Fruit fly (Drosophila melanogaster): ENCODE data around the gene CG12986.
A peak's percentile ranks its signal among the peaks of the same experiment; 100 is the strongest.

The CG12986 gene

dm6 chrX:17819635-17820139, at the start of gene CG12986:
CG12986 (minus strand) TSS chrX:17819685.
- no peak for TF ChIP-seq btn (GFP tag; optimal IDR thresholded peaks at IDR 0.05)
- TF ChIP-seq E2f1 (GFP tag; IDR thresholded peaks at IDR 0.05), result no peak
- TF ChIP-seq jumu (GFP tag; optimal IDR thresholded peaks at IDR 0.05), result no peak
- no peak for TF ChIP-seq repo (GFP tag; optimal IDR thresholded peaks at IDR 0.05)
- no peak for TF ChIP-seq slou (GFP tag; optimal IDR thresholded peaks at IDR 0.05)
- peak in 1 of 2 experiments; percentile 69 for TF ChIP-seq tll (GFP tag; optimal IDR thresholded peaks at IDR 0.05)
- TF ChIP-seq sug (tag; optimal IDR thresholded peaks at IDR 0.05), result no peak
- no peak for TF ChIP-seq ttk (GFP tag; IDR thresholded peaks at IDR 0.05)
- TF ChIP-seq Mes4 (GFP tag; optimal IDR thresholded peaks at IDR 0.05), result no peak
- TF ChIP-seq zen (tag; optimal IDR thresholded peaks at IDR 0.05), result peak; percentile 77
- TF ChIP-seq cad (GFP tag; optimal IDR thresholded peaks at IDR 0.05), result peak; percentile 59
- peak; percentile 45 for TF ChIP-seq twi (tag; optimal IDR thresholded peaks at IDR 0.05)
- TF ChIP-seq CG10267 (tag; optimal IDR thresholded peaks at IDR 0.05), result no peak
- TF ChIP-seq CG15479 (GFP tag; optimal IDR thresholded peaks at IDR 0.05), result peak; percentile 53
- TF ChIP-seq Doc2 (GFP tag; IDR thresholded peaks at IDR 0.05), result no peak
- TF ChIP-seq gsb (GFP tag; IDR thresholded peaks at IDR 0.05), result no peak
- TF ChIP-seq lilli (GFP tag; optimal IDR thresholded peaks at IDR 0.05), result no peak

- no peak for TF ChIP-seq dan (GFP tag; IDR thresholded peaks at IDR 0.05)
- TF ChIP-seq Sry-β (GFP tag; optimal IDR thresholded peaks at IDR 0.05), result no peak
- TF ChIP-seq nerfin-1 (tag; optimal IDR thresholded peaks at IDR 0.05), result no peak
- TF ChIP-seq CG9437 (GFP tag; optimal IDR thresholded peaks at IDR 0.05), result no peak
- TF ChIP-seq Pdp1 (GFP tag; optimal IDR thresholded peaks at IDR 0.05), result no peak
- TF ChIP-seq bab2 (GFP tag; optimal IDR thresholded peaks at IDR 0.05), result no peak
- no peak for TF ChIP-seq tna (GFP tag; IDR thresholded peaks at IDR 0.05; ENCODE audit: partially characterized antibody)
- no peak for TF ChIP-seq BEAF-32 (GFP tag; optimal IDR thresholded peaks at IDR 0.05)
- TF ChIP-seq CG10543 (GFP tag; optimal IDR thresholded peaks at IDR 0.05), result no peak
- no peak for TF ChIP-seq CG9817 (tag; optimal IDR thresholded peaks at IDR 0.05)
- TF ChIP-seq tap (tag; optimal IDR thresholded peaks at IDR 0.05), result no peak
- TF ChIP-seq fd102C (GFP tag; optimal IDR thresholded peaks at IDR 0.05), result peak; percentile 71
- TF ChIP-seq Mad (GFP tag; optimal IDR thresholded peaks at IDR 0.05), result no peak
- TF ChIP-seq bbx (GFP tag; IDR thresholded peaks at IDR 0.05; ENCODE audit: partially characterized antibody), result 0 out of 2 replicates have a peak, but pooled peaks have one; percentile 21
- no peak for TF ChIP-seq gcm2 (GFP tag; optimal IDR thresholded peaks at IDR 0.05)
- TF ChIP-seq CG1024 (GFP tag; IDR thresholded peaks at IDR 0.05), result no peak
- TF ChIP-seq unpg (GFP tag; optimal IDR thresholded peaks at IDR 0.05), result no peak
- no peak for TF ChIP-seq Hey (tag; optimal IDR thresholded peaks at IDR 0.05)
- no peak for TF ChIP-seq HmgZ (tag; optimal IDR thresholded peaks at IDR 0.05)
- TF ChIP-seq Abd-B (GFP tag; optimal IDR thresholded peaks at IDR 0.05), result no peak
- peak; percentile 62 for TF ChIP-seq Ets97D (GFP tag; optimal IDR thresholded peaks at IDR 0.05)
- no peak for TF ChIP-seq CG3995 (GFP tag; optimal IDR thresholded peaks at IDR 0.05)
- peak; percentile 18 for TF ChIP-seq CG10267 (tag; optimal IDR thresholded peaks at IDR 0.05)
- TF ChIP-seq CG3726 (GFP tag; IDR thresholded peaks at IDR 0.05), result no peak
- TF ChIP-seq salm (tag; optimal IDR thresholded peaks at IDR 0.05), result no peak
- TF ChIP-seq CG6272 (GFP tag; IDR thresholded peaks at IDR 0.05), result no peak
- no peak for TF ChIP-seq CG12104 (GFP tag; optimal IDR thresholded peaks at IDR 0.05)
- TF ChIP-seq CG32772 (GFP tag; IDR thresholded peaks at IDR 0.05), result no peak
- no peak for TF ChIP-seq CG7987 (GFP tag; optimal IDR thresholded peaks at IDR 0.05)
- TF ChIP-seq CG4707 (GFP tag; optimal IDR thresholded peaks at IDR 0.05), result peak; percentile 23
- TF ChIP-seq NC2α (GFP tag; optimal IDR thresholded peaks at IDR 0.05), result no peak
- no peak for TF ChIP-seq Ada2b (GFP tag; IDR thresholded peaks at IDR 0.05)
- no peak for TF ChIP-seq dati (GFP tag; IDR thresholded peaks at IDR 0.05)
- no peak for TF ChIP-seq CG14014 (GFP tag; IDR thresholded peaks at IDR 0.05)
- no peak for TF ChIP-seq jumu (GFP tag; optimal IDR thresholded peaks at IDR 0.05)
- TF ChIP-seq ssp (GFP tag; IDR thresholded peaks at IDR 0.05), result no peak
These were observed 45.6 kb upstream of the CG12986 start for dm6 chrX:17865103-17865502.
